Fruit fly (Drosophila melanogaster) Kc167 (cell line): ENCODE measurements around the gene Muc68D.

Experiments used
- Myc ChIP-seq: fragments of >200 bp; optimal IDR thresholded peaks from 2 replicates; lab custom pipeline; 2017; ENCODE audit warnings: missing external identifiers
- Sin3A ChIP-seq: fragments of >200 bp; optimal IDR thresholded peaks from 2 replicates; lab custom pipeline; 2018; ENCODE audit warnings: missing external identifiers
- h ChIP-seq: fragments of >200 bp; optimal IDR thresholded peaks from 3 replicates; lab custom pipeline; 2018; ENCODE audit warnings: missing external identifiers
- insv ChIP-seq: fragments of >200 bp; optimal IDR thresholded peaks from 3 replicates; lab custom pipeline; 2018; ENCODE audit warnings: missing external identifiers
- psq ChIP-seq: fragments of >200 bp; optimal IDR thresholded peaks from 2 replicates; lab custom pipeline; 2017; ENCODE audit warnings: missing external identifiers
- ttk ChIP-seq: sonication (Bioruptor generic); optimal IDR thresholded peaks from 2 replicates; lab custom pipeline; 2017; ENCODE audit warnings: missing external identifiers

The Muc68D gene

dm6 chr3L:11788195-11788594 is 16.2 kb upstream of the Muc68D start:
- TF ChIP-seq Myc (lab: Kevin White, UChicago) (no peak), Sin3A (lab: Kevin White, UChicago) (no peak)

dm6 chr3L:11785291-11785690 is 13.3 kb upstream of the Muc68D start:
- TF ChIP-seq psq (lab: Kevin White, UChicago) (no peak), h (no peak), Sin3A (lab: Kevin White, UChicago) (no peak), ttk (lab: Kevin White, UChicago) (no peak), insv (no peak), Myc (lab: Kevin White, UChicago) (no peak)

- TF ChIP-seq Sin3A (lab: Kevin White, UChicago) (no peak), ttk (lab: Kevin White, UChicago) (no peak), insv (no peak), h (no peak), Myc (lab: Kevin White, UChicago) (no peak), psq (lab: Kevin White, UChicago) (no peak)
These were observed 5.5 kb upstream of the Muc68D start for dm6 chr3L:11777348-11777958.

dm6 chr3L:11776731-11777130 is 4.8 kb upstream of the Muc68D start, which contains the start of gene CG14131:
CG14131 (plus strand) TSS chr3L:11777073.
- TF ChIP-seq ttk (lab: Kevin White, UChicago): no peak
- no peak for TF ChIP-seq h
- no peak for TF ChIP-seq Sin3A (lab: Kevin White, UChicago)
- TF ChIP-seq insv: no peak
- TF ChIP-seq psq (lab: Kevin White, UChicago): no peak
- TF ChIP-seq Myc (lab: Kevin White, UChicago): no peak

- TF ChIP-seq Myc (lab: Kevin White, UChicago): no peak
These were observed 2.4 kb upstream of the Muc68D start, which contains the start of gene Tim13 for dm6 chr3L:11774401-11774800. Tim13 (minus strand) TSS chr3L:11774501.

dm6 chr3L:11773796-11774195 is 1.8 kb upstream of the Muc68D start:
- TF ChIP-seq Myc (lab: Kevin White, UChicago): no peak
- no peak for TF ChIP-seq h
- TF ChIP-seq insv: no peak
- TF ChIP-seq Sin3A (lab: Kevin White, UChicago): no peak
- TF ChIP-seq psq (lab: Kevin White, UChicago): no peak
- no peak for TF ChIP-seq ttk (lab: Kevin White, UChicago)

dm6 chr3L:11772608-11773017 is 656 bp upstream of the Muc68D start:
- no peak for TF ChIP-seq h
- no peak for TF ChIP-seq Sin3A (lab: Kevin White, UChicago)
- no peak for TF ChIP-seq Myc (lab: Kevin White, UChicago)
- TF ChIP-seq psq (lab: Kevin White, UChicago): no peak
- TF ChIP-seq ttk (lab: Kevin White, UChicago): no peak
- no peak for TF ChIP-seq insv

dm6 chr3L:11766563-11766962 is 5.4 kb downstream of the Muc68D start:
- TF ChIP-seq insv: no peak

- TF ChIP-seq Myc (lab: Kevin White, UChicago): no peak
- no peak for TF ChIP-seq h
- no peak for TF ChIP-seq insv
- no peak for TF ChIP-seq psq (lab: Kevin White, UChicago)
These were observed 6.2 kb downstream of the Muc68D start, which contains the start of gene loaf for dm6 chr3L:11765695-11766232. loaf (minus strand) TSS chr3L:11766182.

dm6 chr3L:11764930-11765329 is 7.0 kb downstream of the Muc68D start:
- TF ChIP-seq Sin3A (lab: Kevin White, UChicago): no peak
- no peak for TF ChIP-seq psq (lab: Kevin White, UChicago)
- TF ChIP-seq Myc (lab: Kevin White, UChicago): no peak
- TF ChIP-seq h: no peak
- no peak for TF ChIP-seq ttk (lab: Kevin White, UChicago)
- no peak for TF ChIP-seq insv

dm6 chr3L:11751005-11751404 is 21.0 kb downstream of the Muc68D start, which contains the start of gene Gr68a:
Gr68a (plus strand) TSS chr3L:11751305.
- TF ChIP-seq ttk (lab: Kevin White, UChicago) (no peak), Myc (lab: Kevin White, UChicago) (no peak), insv (no peak), Sin3A (lab: Kevin White, UChicago) (no peak), psq (lab: Kevin White, UChicago) (no peak), h (no peak)

dm6 chr3L:11731841-11732240 is 40.1 kb downstream of the Muc68D start, which contains the start of gene CG32087:
CG32087 (plus strand) TSS chr3L:11732141.
- TF ChIP-seq psq (lab: Kevin White, UChicago) (no peak), ttk (lab: Kevin White, UChicago) (no peak), h (no peak), insv (no peak), Myc (lab: Kevin White, UChicago) (no peak), Sin3A (lab: Kevin White, UChicago) (no peak)

dm6 chr3L:11728147-11728546 is 43.8 kb downstream of the Muc68D start, which contains the start of gene sunn:
sunn (plus strand) TSS chr3L:11728348.
- TF ChIP-seq Sin3A (lab: Kevin White, UChicago): no peak
